Worm (Caenorhabditis elegans) whole organism, mixed stage, embryonic: ENCODE measurements around the gene eng-1.

Source experiments
- bed-3 ChIP-seq: fragments of 200-800 bp; sonication (Bioruptor generic); optimal IDR thresholded peaks from 3 replicates; lab custom pipeline; 2018; ENCODE audit warnings: mild to moderate bottlenecking, missing genetic modification characterization, moderate library complexity, missing compliant biosample characterization
- blmp-1 ChIP-seq: fragments of 150-350 bp; optimal IDR thresholded peaks from 2 replicates; lab custom pipeline; 2014; ENCODE audit warnings: missing biosample characterization, missing genetic modification characterization
- ceh-39 ChIP-seq: fragments of 150-350 bp; optimal IDR thresholded peaks from 2 replicates; lab custom pipeline; 2014; ENCODE audit warnings: missing biosample characterization, missing genetic modification characterization
- ceh-43 ChIP-seq: fragments of 200-800 bp; sonication (Bioruptor generic); optimal IDR thresholded peaks from 2 replicates; lab custom pipeline; 2018; ENCODE audit warnings: mild to moderate bottlenecking, missing genetic modification characterization, moderate library complexity, missing compliant biosample characterization
- ceh-83 ChIP-seq: fragments of 200-800 bp; sonication (Bioruptor generic); optimal IDR thresholded peaks from 2 replicates; lab custom pipeline; 2018; ENCODE audit warnings: mild to moderate bottlenecking, missing genetic modification characterization, missing compliant biosample characterization
- ces-1 ChIP-seq: fragments of 150-350 bp; optimal IDR thresholded peaks from 2 replicates; lab custom pipeline; 2014; ENCODE audit warnings: missing biosample characterization, missing genetic modification reagents, missing genetic modification characterization
- drap-1 ChIP-seq: fragments of 200-800 bp; sonication (Bioruptor generic); optimal IDR thresholded peaks from 3 replicates; lab custom pipeline; 2018; ENCODE audit warnings: mild to moderate bottlenecking, missing genetic modification characterization, missing compliant biosample characterization
- elt-1 ChIP-seq: sonication (generic microtip); optimal IDR thresholded peaks from 2 replicates; lab custom pipeline; 2017; ENCODE audit warnings: missing genetic modification characterization, mild to moderate bottlenecking, missing compliant biosample characterization, antibody characterized with exemption, moderate library complexity, borderline replicate concordance; ENCODE audit not compliant: insufficient read depth
- elt-3 ChIP-seq: fragments of 150-350 bp; optimal IDR thresholded peaks from 2 replicates; lab custom pipeline; 2014; ENCODE audit warnings: missing biosample characterization, missing genetic modification characterization
- flh-1 ChIP-seq: fragments of 200-800 bp; sonication (Bioruptor generic); optimal IDR thresholded peaks from 2 replicates; lab custom pipeline; 2018; ENCODE audit warnings: mild to moderate bottlenecking, missing genetic modification characterization, moderate library complexity, missing compliant biosample characterization
- ham-2 ChIP-seq: fragments of 200-800 bp; sonication (Bioruptor generic); optimal IDR thresholded peaks from 2 replicates; lab custom pipeline; 2018; ENCODE audit warnings: mild to moderate bottlenecking, missing genetic modification characterization, missing compliant biosample characterization
- hlh-1 ChIP-seq: fragments of 150-350 bp; optimal IDR thresholded peaks from 2 replicates; lab custom pipeline; 2014; ENCODE audit warnings: missing biosample characterization, missing genetic modification reagents, missing genetic modification characterization
- lin-13 ChIP-seq: fragments of 150-350 bp; optimal IDR thresholded peaks from 2 replicates; lab custom pipeline; 2014; ENCODE audit warnings: missing biosample characterization, missing genetic modification characterization
- lin-32 ChIP-seq: fragments of 200-800 bp; sonication (Bioruptor generic); optimal IDR thresholded peaks from 2 replicates; lab custom pipeline; 2018; ENCODE audit warnings: mild to moderate bottlenecking, missing genetic modification characterization, missing compliant biosample characterization
- lsy-2 ChIP-seq: fragments of 150-350 bp; optimal IDR thresholded peaks from 2 replicates; lab custom pipeline; 2014; ENCODE audit warnings: missing biosample characterization, missing genetic modification characterization
- mab-5 ChIP-seq: fragments of 150-350 bp; optimal IDR thresholded peaks from 2 replicates; lab custom pipeline; 2014; ENCODE audit warnings: missing biosample characterization, missing genetic modification characterization
- mls-2 ChIP-seq: sonication (generic microtip); optimal IDR thresholded peaks from 2 replicates; lab custom pipeline; 2016; ENCODE audit warnings: mild to moderate bottlenecking, missing genetic modification characterization, moderate library complexity, missing compliant biosample characterization
- nhr-12 ChIP-seq: fragments of 150-350 bp; optimal IDR thresholded peaks from 2 replicates; lab custom pipeline; 2014; ENCODE audit warnings: missing biosample characterization, missing genetic modification characterization
- nhr-237 ChIP-seq: fragments of 150-350 bp; optimal IDR thresholded peaks from 2 replicates; lab custom pipeline; 2014; ENCODE audit warnings: missing biosample characterization, missing genetic modification characterization
- nhr-28 ChIP-seq: fragments of 150-350 bp; optimal IDR thresholded peaks from 2 replicates; lab custom pipeline; 2014; ENCODE audit warnings: missing biosample characterization, missing genetic modification characterization
- pha-4 ChIP-seq: fragments of 150-350 bp; optimal IDR thresholded peaks from 2 replicates; lab custom pipeline; 2018; ENCODE audit warnings: missing biosample characterization, missing genetic modification reagents, missing genetic modification characterization
- sem-2 ChIP-seq: fragments of 200-800 bp; sonication (Bioruptor generic); optimal IDR thresholded peaks from 2 replicates; lab custom pipeline; 2018; ENCODE audit warnings: mild to moderate bottlenecking, missing genetic modification characterization, missing compliant biosample characterization
- snpc-4 ChIP-seq: fragments of 150-350 bp; optimal IDR thresholded peaks from 2 replicates; lab custom pipeline; 2014; ENCODE audit warnings: missing biosample characterization, missing genetic modification characterization
- sptf-1 ChIP-seq: sonication (generic microtip); optimal IDR thresholded peaks from 2 replicates; lab custom pipeline; 2017; ENCODE audit warnings: mild to moderate bottlenecking, missing genetic modification characterization, moderate library complexity, missing compliant biosample characterization
- unc-39 ChIP-seq: fragments of 150-350 bp; optimal IDR thresholded peaks from 2 replicates; lab custom pipeline; 2014; ENCODE audit warnings: missing biosample characterization, missing genetic modification characterization
- unc-62 ChIP-seq: fragments of 150-350 bp; optimal IDR thresholded peaks from 2 replicates; lab custom pipeline; 2014; ENCODE audit warnings: missing biosample characterization, missing genetic modification reagents, missing genetic modification characterization
- zip-8 ChIP-seq: fragments of 150-350 bp; optimal IDR thresholded peaks from 2 replicates; lab custom pipeline; 2014; ENCODE audit warnings: missing biosample characterization, missing genetic modification characterization
- ztf-11 ChIP-seq: fragments of 150-350 bp; optimal IDR thresholded peaks from 2 replicates; lab custom pipeline; 2014; ENCODE audit warnings: missing biosample characterization, missing genetic modification characterization

Gene eng-1

ce11 chrIII:5883517-5883916 is 15.2 kb upstream of the eng-1 start:
- no peak for TF ChIP-seq bed-3 (GFP tag; lab: Kevin White, UChicago)
- TF ChIP-seq hlh-1 (tag; lab: Kevin White, UChicago), result no peak

ce11 chrIII:5882823-5883222 is 14.5 kb upstream of the eng-1 start, which contains the start of gene F01F1.14:
Gene F01F1.14 (minus strand): TSS chrIII:5882923.
- TF ChIP-seq sptf-1 (tag; lab: Kevin White, UChicago), result no peak
- TF ChIP-seq, all 35 proteins: peak for 0

ce11 chrIII:5882284-5882683 is 14.0 kb upstream of the eng-1 start:
- TF ChIP-seq drap-1 (GFP tag; lab: Kevin White, UChicago), result no peak
- no peak for TF ChIP-seq ces-1 (GFP tag; lab: Kevin White, UChicago)
- no peak for TF ChIP-seq unc-62 (GFP tag; lab: Kevin White, UChicago)
- no peak for TF ChIP-seq pha-4 (tag; lab: Kevin White, UChicago)
- TF ChIP-seq ztf-11 (tag; lab: Kevin White, UChicago), result no peak
- TF ChIP-seq bed-3 (GFP tag; lab: Kevin White, UChicago), result no peak
- no peak for TF ChIP-seq ceh-83 (GFP tag; lab: Kevin White, UChicago)
- no peak for TF ChIP-seq mab-5 (tag; lab: Kevin White, UChicago)
- no peak for TF ChIP-seq unc-39 (tag; lab: Kevin White, UChicago)
- TF ChIP-seq nhr-12 (tag; lab: Kevin White, UChicago), result no peak
- no peak for TF ChIP-seq mls-2 (tag; lab: Kevin White, UChicago)
- no peak for TF ChIP-seq lin-13 (tag; lab: Kevin White, UChicago)
- TF ChIP-seq nhr-28 (tag; lab: Kevin White, UChicago), result no peak
- TF ChIP-seq hlh-1 (tag; lab: Kevin White, UChicago), result no peak

ce11 chrIII:5879291-5879968 is 11.1 kb upstream of the eng-1 start, which contains the start of gene hpo-10:
Gene hpo-10 (plus strand): TSS chrIII:5879489.
- TF ChIP-seq ces-1 (GFP tag; lab: Kevin White, UChicago) (peak; percentile 31), zip-8 (no peak), ceh-39 (peak; percentile 52), mls-2 (tag; lab: Kevin White, UChicago) (no peak), ztf-11 (tag; lab: Kevin White, UChicago) (no peak), lin-13 (tag; lab: Kevin White, UChicago) (no peak), unc-62 (GFP tag; lab: Kevin White, UChicago) (no peak)
- TF ChIP-seq, all 35 proteins: peak for 2

ce11 chrIII:5878215-5878614 is 9.9 kb upstream of the eng-1 start, which contains the start of the genes mig-21 and F01F1.2:
Gene mig-21 (minus strand): TSS chrIII:5878380.
Gene F01F1.2 (plus strand): TSS chrIII:5878554.
- TF ChIP-seq elt-3 (tag; lab: Kevin White, UChicago) (no peak), elt-1 (tag; lab: Kevin White, UChicago) (no peak), lsy-2 (tag; lab: Kevin White, UChicago) (peak; percentile 62), bed-3 (GFP tag; lab: Kevin White, UChicago) (no peak), hlh-1 (tag; lab: Kevin White, UChicago) (no peak)

- TF ChIP-seq unc-39 (tag; lab: Kevin White, UChicago) (no peak), ces-1 (GFP tag; lab: Kevin White, UChicago) (no peak), elt-3 (tag; lab: Kevin White, UChicago) (no peak), snpc-4 (tag; lab: Kevin White, UChicago) (no peak), ceh-39 (no peak), elt-1 (tag; lab: Kevin White, UChicago) (no peak), flh-1 (no peak), sem-2 (GFP tag; lab: Kevin White, UChicago) (no peak), lin-13 (tag; lab: Kevin White, UChicago) (no peak), nhr-237 (no peak), ceh-43 (GFP tag; lab: Kevin White, UChicago) (no peak), lin-32 (GFP tag; lab: Kevin White, UChicago) (no peak), unc-62 (GFP tag; lab: Kevin White, UChicago) (no peak), lsy-2 (tag; lab: Kevin White, UChicago) (no peak), blmp-1 (tag; lab: Kevin White, UChicago) (no peak), sptf-1 (tag; lab: Kevin White, UChicago) (no peak), zip-8 (no peak), ham-2 (GFP tag; lab: Kevin White, UChicago) (no peak), ztf-11 (tag; lab: Kevin White, UChicago) (no peak)
- TF ChIP-seq, all 35 proteins: peak for 0
Observed at ce11 chrIII:5876867-5877641, 8.8 kb upstream of the eng-1 start.
